Worm (Caenorhabditis elegans): ENCODE data around the gene cdk-11.1.

cdk-11.1 gene

DNA sequence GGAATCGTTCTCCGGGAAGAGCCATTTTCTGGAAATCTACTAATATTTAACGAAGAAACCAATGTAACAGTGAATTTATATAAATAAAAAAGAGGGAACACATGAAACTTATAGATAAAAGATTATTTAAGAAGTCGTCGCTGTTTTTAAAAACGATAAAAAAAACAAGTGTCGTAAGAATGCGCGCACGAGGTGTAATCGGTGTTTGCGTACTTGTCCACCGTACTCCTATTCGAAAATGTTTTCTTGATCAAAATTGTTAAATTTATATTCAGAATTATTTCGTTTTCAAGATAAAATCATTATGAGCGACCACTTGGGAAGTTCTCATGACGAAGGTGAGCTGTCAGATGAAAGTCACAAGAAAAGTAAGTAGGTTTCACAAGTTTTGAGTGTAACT, at the start of gene cdk-11.1, which contains the start of gene moa-2:
Gene cdk-11.1 (plus strand): TSS at position 227 of the 400 bp plus-strand sequence.
Gene moa-2 (minus strand): TSS at position 25 of the 400 bp plus-strand sequence.
- TF ChIP-seq pha-4 (tag; optimal IDR thresholded peaks at IDR 0.05), result peak; percentile 5
- TF ChIP-seq lsy-2 (tag; optimal IDR thresholded peaks at IDR 0.05), result peak; percentile 94
- peak; percentile 12 for TF ChIP-seq mep-1 (tag; optimal IDR thresholded peaks at IDR 0.05)
- no peak for TF ChIP-seq flh-1 (GFP tag; optimal IDR thresholded peaks at IDR 0.05)
- no peak for TF ChIP-seq lin-13 (tag; optimal IDR thresholded peaks at IDR 0.05)

- no peak for TF ChIP-seq pha-4 (tag; optimal IDR thresholded peaks at IDR 0.05)
- no peak for TF ChIP-seq lsy-2 (tag; optimal IDR thresholded peaks at IDR 0.05)
- TF ChIP-seq nhr-12 (tag; optimal IDR thresholded peaks at IDR 0.05), result no peak
- TF ChIP-seq nhr-76 (tag; optimal IDR thresholded peaks at IDR 0.05), result no peak
- TF ChIP-seq mls-2 (tag; optimal IDR thresholded peaks at IDR 0.05), result no peak
- no peak for TF ChIP-seq nhr-2 (tag; optimal IDR thresholded peaks at IDR 0.05)
- no peak for TF ChIP-seq elt-1 (tag; optimal IDR thresholded peaks at IDR 0.05; ENCODE audit: borderline replicate concordance, insufficient read depth)
- no peak for TF ChIP-seq drap-1 (GFP tag; optimal IDR thresholded peaks at IDR 0.05)
- no peak for TF ChIP-seq snpc-4 (tag; optimal IDR thresholded peaks at IDR 0.05)
- TF ChIP-seq ceh-39 (tag; optimal IDR thresholded peaks at IDR 0.05), result no peak
- TF ChIP-seq blmp-1 (tag; optimal IDR thresholded peaks at IDR 0.05), result no peak
- no peak for TF ChIP-seq tbx-8 (GFP tag; optimal IDR thresholded peaks at IDR 0.05)
- no peak for TF ChIP-seq bed-3 (GFP tag; optimal IDR thresholded peaks at IDR 0.05)
- TF ChIP-seq unc-120 (tag; optimal IDR thresholded peaks at IDR 0.05; ENCODE audit: poor library complexity, severe bottlenecking), result no peak
Observed at ce11 chrII:7651171-7651570, 47.9 kb upstream of the cdk-11.1 start, which contains the start of gene pde-4. Gene pde-4 (minus strand): TSS chrII:7651246.

DNA sequence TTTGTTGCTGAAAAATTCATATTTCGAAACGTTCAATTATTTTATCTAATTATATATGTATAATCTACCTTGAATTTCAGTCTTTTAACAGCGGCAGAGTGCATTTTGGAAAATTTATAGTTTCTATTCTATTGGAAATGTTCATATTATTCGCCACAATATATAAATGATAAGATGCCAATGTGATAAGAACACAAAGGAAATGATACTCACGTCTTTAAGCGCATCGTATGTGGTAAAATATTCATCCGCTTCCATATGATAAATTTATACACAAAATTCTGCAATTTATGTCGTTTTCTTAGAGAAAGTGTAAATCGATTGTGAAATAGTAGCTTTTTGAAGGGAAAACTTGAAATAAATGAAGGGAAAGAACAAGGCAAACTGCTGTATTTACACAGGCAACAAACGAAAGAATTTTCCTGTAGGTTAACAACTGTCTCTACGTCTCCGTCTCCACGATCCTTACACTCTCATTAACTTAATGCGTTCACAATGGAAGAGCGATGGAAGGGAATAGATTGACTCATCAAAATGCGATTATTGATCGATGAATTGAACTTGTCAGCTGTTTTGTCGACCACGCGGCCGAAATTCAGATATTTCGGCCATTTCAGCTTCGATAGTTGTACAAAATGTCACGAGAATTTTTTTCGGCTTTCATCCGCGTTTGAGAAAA, 36.9 kb upstream of the cdk-11.1 start, which contains the start of gene alfa-1:
Gene alfa-1 (minus strand): TSS at position 515 of the 679 bp plus-strand sequence.
- TF ChIP-seq lsy-2 (tag; optimal IDR thresholded peaks at IDR 0.05), result peak; percentile 6
- peak; percentile 3 for TF ChIP-seq unc-62 (GFP tag; optimal IDR thresholded peaks at IDR 0.05)
- peak; percentile 69 for TF ChIP-seq hlh-1 (tag; optimal IDR thresholded peaks at IDR 0.05)
- TF ChIP-seq unc-120 (tag; optimal IDR thresholded peaks at IDR 0.05; ENCODE audit: poor library complexity, severe bottlenecking), result no peak
- TF ChIP-seq mab-5 (tag; optimal IDR thresholded peaks at IDR 0.05), result no peak

- no peak for TF ChIP-seq snpc-4 (tag; optimal IDR thresholded peaks at IDR 0.05)
- no peak for TF ChIP-seq bed-3 (GFP tag; optimal IDR thresholded peaks at IDR 0.05)
- no peak for TF ChIP-seq nhr-237 (tag; optimal IDR thresholded peaks at IDR 0.05)
- no peak for TF ChIP-seq unc-120 (tag; optimal IDR thresholded peaks at IDR 0.05; ENCODE audit: poor library complexity, severe bottlenecking)
- no peak for TF ChIP-seq drap-1 (GFP tag; optimal IDR thresholded peaks at IDR 0.05)
- TF ChIP-seq elt-1 (tag; optimal IDR thresholded peaks at IDR 0.05; ENCODE audit: borderline replicate concordance, insufficient read depth), result no peak
- no peak for TF ChIP-seq zip-8 (tag; optimal IDR thresholded peaks at IDR 0.05)
- no peak for TF ChIP-seq tbx-8 (GFP tag; optimal IDR thresholded peaks at IDR 0.05)
- TF ChIP-seq blmp-1 (tag; optimal IDR thresholded peaks at IDR 0.05), result no peak
- no peak for TF ChIP-seq ham-2 (GFP tag; optimal IDR thresholded peaks at IDR 0.05)
- no peak for TF ChIP-seq mab-5 (tag; optimal IDR thresholded peaks at IDR 0.05)
- TF ChIP-seq unc-62 (GFP tag; optimal IDR thresholded peaks at IDR 0.05), result no peak
- no peak for TF ChIP-seq elt-3 (tag; optimal IDR thresholded peaks at IDR 0.05)
- no peak for TF ChIP-seq nhr-76 (tag; optimal IDR thresholded peaks at IDR 0.05)
- no peak for TF ChIP-seq ztf-11 (tag; optimal IDR thresholded peaks at IDR 0.05)
- no peak for TF ChIP-seq pha-4 (tag; optimal IDR thresholded peaks at IDR 0.05)
- no peak for TF ChIP-seq ceh-83 (GFP tag; optimal IDR thresholded peaks at IDR 0.05)
- no peak for TF ChIP-seq nhr-2 (tag; optimal IDR thresholded peaks at IDR 0.05)
- TF ChIP-seq hlh-1 (tag; optimal IDR thresholded peaks at IDR 0.05), result no peak
- no peak for TF ChIP-seq mls-2 (tag; optimal IDR thresholded peaks at IDR 0.05)
Observed at ce11 chrII:7663028-7663427, 36.0 kb upstream of the cdk-11.1 start.

ce11 chrII:7663704-7664660, 35.1 kb upstream of the cdk-11.1 start, which contains the start of the genes F18A1.7 and rpa-1:
Gene F18A1.7 (minus strand): TSS chrII:7663754.
Gene rpa-1 (plus strand): TSS chrII:7664582.
- no peak for TF ChIP-seq sptf-1 (tag; optimal IDR thresholded peaks at IDR 0.05)
- TF ChIP-seq lin-13 (tag; optimal IDR thresholded peaks at IDR 0.05), result no peak
- TF ChIP-seq mep-1 (tag; optimal IDR thresholded peaks at IDR 0.05), result peak; percentile 43
- TF ChIP-seq lin-32 (GFP tag; optimal IDR thresholded peaks at IDR 0.05), result no peak
- TF ChIP-seq elt-1 (tag; optimal IDR thresholded peaks at IDR 0.05; ENCODE audit: borderline replicate concordance, insufficient read depth), result no peak
- no peak for TF ChIP-seq ceh-83 (GFP tag; optimal IDR thresholded peaks at IDR 0.05)
- TF ChIP-seq pha-4 (tag; optimal IDR thresholded peaks at IDR 0.05), result no peak
- TF ChIP-seq unc-62 (GFP tag; optimal IDR thresholded peaks at IDR 0.05), result no peak
- no peak for TF ChIP-seq drap-1 (GFP tag; optimal IDR thresholded peaks at IDR 0.05)
- peak; percentile 6 for TF ChIP-seq nhr-237 (tag; optimal IDR thresholded peaks at IDR 0.05)
